Fruit fly (Drosophila melanogaster): ENCODE data around the gene kuk.
A peak's percentile ranks its signal among the peaks of the same experiment; 100 is the strongest.

kuk gene

dm6 chr3R:17079859-17080255 lies at the start of gene kuk, which contains the start of gene Keap1:
TSS of gene kuk (plus strand) at chr3R:17080244.
TSS of gene Keap1 (minus strand) at chr3R:17079945.
- TF ChIP-seq CG8478 (optimal IDR thresholded peaks at IDR 0.05) (no peak), CTCF (optimal IDR thresholded peaks at IDR 0.05) (peak in 1 of 2 experiments; percentile 54)

DNA sequence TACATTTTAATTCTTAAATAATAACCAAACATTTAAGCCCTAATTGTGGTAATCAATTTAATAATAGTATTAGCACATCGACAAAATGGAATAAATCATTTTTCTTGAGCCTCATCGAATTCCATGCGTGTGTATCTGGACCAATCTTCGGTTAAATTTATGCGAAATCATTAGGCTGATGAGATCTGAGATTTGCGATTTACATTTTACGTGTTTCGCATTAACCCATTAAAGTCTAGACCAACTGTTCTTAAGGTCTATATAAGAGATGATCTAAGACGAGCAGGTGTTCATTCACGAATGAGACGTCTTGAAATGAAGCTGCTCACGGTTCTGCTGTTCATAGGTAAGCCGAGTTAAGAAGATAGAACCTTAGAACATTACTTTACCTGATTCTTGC lies 48.5 kb upstream of the kuk start, which contains the start of gene CG31268:
Gene CG31268, plus strand, starts transcription at position 301 of the 400 bp plus-strand sequence.
- no peak for TF ChIP-seq CTCF (optimal IDR thresholded peaks at IDR 0.05)
- TF ChIP-seq CG8478 (optimal IDR thresholded peaks at IDR 0.05), result no peak

DNA sequence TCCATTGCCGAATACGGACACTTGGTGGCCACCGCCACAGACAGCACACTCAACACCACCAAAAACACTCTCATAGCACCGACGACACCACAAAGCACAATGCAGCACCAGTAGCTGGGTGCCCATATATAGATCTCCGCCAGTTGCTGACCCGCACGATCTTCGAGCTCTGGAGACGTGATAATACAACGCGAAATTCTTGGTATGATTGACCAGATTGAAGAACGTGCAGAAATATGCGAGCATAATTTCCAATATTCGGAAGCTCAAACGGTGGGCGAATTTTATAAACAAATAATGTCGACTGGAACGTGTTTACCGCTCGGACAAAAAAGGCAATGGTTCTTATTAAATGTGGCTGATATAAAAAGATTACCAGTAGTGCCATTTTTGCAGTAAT lies 44.1 kb upstream of the kuk start, which contains the start of gene CG4009:
Gene CG4009, minus strand, starts transcription at position 101 of the 400 bp plus-strand sequence.
- TF ChIP-seq CG8478 (optimal IDR thresholded peaks at IDR 0.05) (no peak), CTCF (optimal IDR thresholded peaks at IDR 0.05) (no peak)

DNA sequence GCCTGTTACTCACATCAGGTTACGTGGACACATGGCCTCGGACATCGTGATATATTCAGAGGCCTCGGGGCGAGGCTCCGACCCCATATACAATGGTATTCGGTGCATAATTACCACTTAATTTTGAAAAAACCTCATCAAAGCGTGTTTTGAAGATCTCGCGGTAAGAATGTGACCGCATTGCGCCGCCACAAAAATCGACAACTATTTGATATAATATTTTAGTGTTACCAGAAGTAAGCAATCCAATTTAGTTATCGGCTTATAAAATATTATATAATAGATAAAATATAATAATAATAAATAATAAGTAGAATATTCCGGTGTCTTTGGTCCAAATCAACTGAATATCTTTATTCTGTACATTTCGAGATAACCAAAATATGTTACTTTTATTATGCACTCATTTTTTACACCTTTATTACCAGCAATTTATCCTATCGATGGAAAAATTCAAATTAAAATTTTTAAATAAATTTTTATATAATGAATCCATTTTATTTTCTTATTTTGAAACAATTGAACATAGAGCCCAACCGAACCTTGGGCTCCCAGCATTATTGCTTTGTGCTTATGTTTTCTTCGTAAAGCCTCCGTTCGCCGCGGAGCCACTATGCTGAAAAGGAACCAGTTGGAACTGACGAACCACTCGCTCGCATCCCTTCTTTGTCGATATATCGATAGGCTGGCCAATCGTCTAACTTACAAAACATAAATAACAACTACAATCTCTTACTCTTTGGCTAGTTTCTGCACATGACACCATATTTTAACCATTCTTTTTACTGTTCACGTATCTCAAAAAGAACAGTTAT lies 39.8 kb upstream of the kuk start, which contains the start of the genes CG18213 and Trm7-32:
Gene CG18213, minus strand, starts transcription at position 211 of the 815 bp plus-strand sequence.
Gene Trm7-32, plus strand, starts transcription at position 690 of the 815 bp plus-strand sequence.
- no peak for TF ChIP-seq CG8478 (optimal IDR thresholded peaks at IDR 0.05)
- TF ChIP-seq CTCF (optimal IDR thresholded peaks at IDR 0.05), result peak in 1 of 2 experiments; percentile 17

dm6 chr3R:17042838-17043569 lies 37.0 kb upstream of the kuk start, which contains the start of the genes bdwf and Patr-1:
TSS of gene bdwf (minus strand) at chr3R:17043136.
TSS of gene Patr-1 (plus strand) at chr3R:17043564.
- TF ChIP-seq CG8478 (optimal IDR thresholded peaks at IDR 0.05) (no peak), CTCF (optimal IDR thresholded peaks at IDR 0.05) (no peak)

DNA sequence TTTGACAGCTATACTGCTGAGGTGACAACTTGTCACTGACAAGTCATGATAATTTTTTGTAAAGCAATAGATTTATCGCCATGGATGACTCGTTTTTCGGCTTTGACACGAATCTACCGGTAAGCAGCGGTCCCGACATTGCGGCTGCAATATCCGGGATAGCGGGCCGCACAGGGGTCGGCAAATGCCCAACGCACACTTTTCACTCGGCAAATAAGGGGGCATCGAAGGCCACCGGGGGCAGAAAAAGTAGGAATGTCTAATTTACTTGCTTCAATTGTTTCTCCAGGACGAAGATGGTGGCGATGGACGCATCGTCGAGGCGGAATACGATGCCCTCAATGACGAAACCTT lies 36.5 kb upstream of the kuk start:
- TF ChIP-seq CG8478 (optimal IDR thresholded peaks at IDR 0.05) (no peak), CTCF (optimal IDR thresholded peaks at IDR 0.05) (no peak)

DNA sequence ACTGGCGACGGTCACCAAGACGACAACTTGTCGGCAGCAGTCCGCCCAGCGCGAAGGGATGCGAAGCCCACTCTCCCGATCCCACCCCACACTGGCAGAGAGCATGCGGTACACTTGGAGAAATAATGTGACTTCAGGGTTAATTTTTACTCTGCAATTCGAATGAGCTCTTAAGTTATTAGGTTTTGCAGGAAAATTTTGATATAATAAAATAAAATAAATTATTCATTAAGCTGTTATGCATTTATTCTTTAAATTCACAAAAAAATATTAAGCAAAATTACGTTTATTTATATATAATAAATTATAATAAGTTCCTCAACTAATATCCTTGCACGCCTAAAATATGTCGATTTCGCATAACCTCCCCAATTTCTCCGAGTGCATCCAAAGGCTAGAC lies 31.2 kb upstream of the kuk start:
- TF ChIP-seq CG8478 (optimal IDR thresholded peaks at IDR 0.05), result no peak
- no peak for TF ChIP-seq CTCF (optimal IDR thresholded peaks at IDR 0.05)

- TF ChIP-seq CG8478 (optimal IDR thresholded peaks at IDR 0.05), result no peak
- TF ChIP-seq CTCF (optimal IDR thresholded peaks at IDR 0.05), result no peak
Observed at dm6 chr3R:17052465-17053149, 27.4 kb upstream of the kuk start.

DNA sequence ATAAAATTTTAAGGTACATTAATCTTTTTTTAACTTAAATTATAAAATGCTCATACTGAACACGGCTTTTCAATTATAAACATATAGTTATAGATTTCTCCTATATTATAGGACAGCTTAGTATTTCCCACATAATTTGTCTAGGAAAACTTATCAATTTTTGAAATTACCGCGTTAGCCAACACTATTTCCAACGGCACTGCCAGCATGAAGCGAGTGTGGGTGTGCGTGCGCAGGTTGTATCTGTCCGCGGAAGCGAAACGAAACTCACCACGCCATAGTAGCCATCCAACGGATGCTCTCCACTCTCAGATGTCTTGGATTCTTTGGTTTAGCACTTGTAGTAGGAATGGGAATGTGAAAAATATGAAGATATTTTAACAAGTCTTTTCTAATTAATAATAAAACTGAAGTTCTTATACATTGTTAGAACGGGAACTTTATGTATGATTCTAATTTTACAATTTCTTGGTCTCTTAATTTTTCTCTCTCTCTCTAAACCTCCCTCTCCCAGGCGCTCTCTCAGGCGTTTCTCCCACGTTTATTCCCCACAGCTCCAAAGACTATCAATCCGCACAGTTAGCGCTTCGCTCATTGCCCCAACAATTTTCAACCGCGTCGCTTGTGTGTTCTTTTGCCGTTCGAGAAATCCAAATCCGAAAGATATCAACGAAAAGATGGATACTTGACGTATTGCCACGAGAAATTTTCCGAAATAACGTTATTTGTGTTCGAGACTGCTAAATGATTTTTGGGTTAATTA lies 26.4 kb upstream of the kuk start, which contains the start of gene Dad:
Gene Dad, plus strand, starts transcription at position 593 of the 763 bp plus-strand sequence.
- no peak for TF ChIP-seq CG8478 (optimal IDR thresholded peaks at IDR 0.05)
- TF ChIP-seq CTCF (optimal IDR thresholded peaks at IDR 0.05), result no peak

DNA sequence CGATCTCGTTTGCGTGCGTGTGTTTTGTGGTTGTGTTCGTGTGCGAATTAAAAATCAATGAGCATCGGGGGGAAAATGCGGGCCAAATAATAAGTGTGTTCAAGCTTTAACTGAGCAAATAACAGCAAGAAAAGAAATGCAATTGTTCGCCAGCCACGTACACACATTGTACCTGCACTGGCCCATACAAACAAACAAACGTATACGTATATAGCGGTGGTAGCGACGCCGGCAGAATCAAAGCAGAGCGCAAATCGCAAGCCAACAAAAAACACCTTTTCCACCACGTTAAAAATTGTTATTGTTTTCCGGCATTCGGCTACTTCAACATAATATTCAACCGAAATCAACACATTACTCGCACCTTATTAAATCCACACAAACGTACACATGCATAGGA lies 25.5 kb upstream of the kuk start:
- TF ChIP-seq CTCF (optimal IDR thresholded peaks at IDR 0.05), result no peak
- TF ChIP-seq CG8478 (optimal IDR thresholded peaks at IDR 0.05), result no peak

dm6 chr3R:17056183-17056904 lies 23.7 kb upstream of the kuk start:
- peak; percentile 20 to 32 for TF ChIP-seq CTCF (optimal IDR thresholded peaks at IDR 0.05)
- no peak for TF ChIP-seq CG8478 (optimal IDR thresholded peaks at IDR 0.05)

dm6 chr3R:17056905-17057251 lies 23.2 kb upstream of the kuk start:
- no peak for TF ChIP-seq CTCF (optimal IDR thresholded peaks at IDR 0.05)
- TF ChIP-seq CG8478 (optimal IDR thresholded peaks at IDR 0.05), result no peak

DNA sequence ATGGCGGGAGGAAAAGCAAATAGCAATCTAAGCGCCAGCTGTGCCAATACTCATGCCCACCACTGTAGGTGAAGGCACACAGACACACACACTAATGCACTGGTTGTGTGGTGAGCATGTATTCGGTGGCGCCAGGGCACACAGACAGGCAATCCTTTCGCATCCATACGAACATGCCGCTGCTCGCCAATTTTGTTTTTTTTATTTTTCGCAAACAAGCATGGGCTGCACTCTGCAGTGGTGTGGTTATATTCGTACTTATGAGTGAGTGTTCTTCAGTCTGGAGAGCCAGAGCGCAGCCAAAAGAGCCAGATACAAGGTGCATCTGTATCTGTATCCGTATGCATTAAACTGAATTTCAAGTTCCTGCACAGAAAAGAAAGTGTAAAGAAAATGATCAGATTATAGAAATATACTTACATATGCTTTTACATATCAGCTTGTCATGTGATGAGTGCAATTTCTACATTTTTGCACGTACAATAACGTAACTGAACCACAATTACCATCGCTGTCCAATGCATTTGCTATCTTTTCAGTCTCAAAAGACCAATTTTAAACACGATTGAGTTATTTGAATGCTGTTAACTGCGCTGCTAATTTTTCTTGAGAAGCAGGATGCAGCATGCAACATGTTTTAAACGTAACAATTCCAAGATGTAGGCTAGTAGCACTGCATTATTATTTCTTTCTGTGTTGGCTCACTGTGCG lies 20.8 kb upstream of the kuk start:
- TF ChIP-seq CTCF (optimal IDR thresholded peaks at IDR 0.05) (no peak), CG8478 (optimal IDR thresholded peaks at IDR 0.05) (no peak)
